Fruit fly (Drosophila melanogaster) whole organism, embryonic: ENCODE measurements around the gene CG13126.

Source experiments
- CG10321 ChIP-seq: fragments of 200-800 bp; sonication (Bioruptor generic); IDR thresholded peaks from 2 replicates; pipeline ENCODE4 v1.3.6; 2022; ENCODE audit warnings: missing biosample characterization, missing genetic modification characterization
- CG11456 ChIP-seq: fragments of 200-800 bp; sonication (Bioruptor generic); IDR thresholded peaks from 3 replicates; pipeline ENCODE4 v1.3.6; 2022; ENCODE audit warnings: missing biosample characterization, missing genetic modification characterization
- CG13287 ChIP-seq: fragments of 200-800 bp; sonication (Bioruptor generic); IDR thresholded peaks from 2 replicates; pipeline ENCODE4 v1.3.6; 2022; ENCODE audit warnings: missing biosample characterization, missing genetic modification characterization; ENCODE audit not compliant: partially characterized antibody
- CG18011 ChIP-seq: fragments of 200-800 bp; sonication (Bioruptor generic); optimal IDR thresholded peaks from 2 replicates; lab custom pipeline; 2017; ENCODE audit warnings: missing biosample characterization, missing genetic modification characterization, mild to moderate bottlenecking, moderate library complexity, missing genotype
- CG2712 ChIP-seq: fragments of 200-800 bp; optimal IDR thresholded peaks from 3 replicates; lab custom pipeline; 2019; ENCODE audit warnings: missing biosample characterization, mild to moderate bottlenecking, missing genetic modification characterization, moderate library complexity
- CG3163 ChIP-seq: fragments of 200-800 bp; sonication (Bioruptor generic); optimal IDR thresholded peaks from 3 replicates; lab custom pipeline; 2016; ENCODE audit warnings: missing biosample characterization, missing genetic modification characterization
- CG32772 ChIP-seq: fragments of 200-800 bp; sonication (Bioruptor generic); IDR thresholded peaks from 2 replicates; pipeline ENCODE4 v1.3.6; 2022; ENCODE audit warnings: missing biosample characterization, missing genetic modification characterization
- CG33213 ChIP-seq: fragments of 200-800 bp; sonication (Bioruptor generic); optimal IDR thresholded peaks from 3 replicates; lab custom pipeline; 2016; ENCODE audit warnings: missing biosample characterization, missing genetic modification characterization
- CG34422 ChIP-seq: fragments of 200-800 bp; sonication (Bioruptor generic); IDR thresholded peaks from 3 replicates; pipeline ENCODE4 v1.3.6; 2022; ENCODE audit warnings: missing biosample characterization, missing genetic modification characterization
- CG3847 ChIP-seq: fragments of 200-800 bp; sonication (Bioruptor generic); IDR thresholded peaks from 2 replicates; pipeline ENCODE4 v1.3.6; 2022; ENCODE audit warnings: missing biosample characterization, missing genetic modification characterization
- CG4617 ChIP-seq: fragments of 200-800 bp; sonication (Bioruptor generic); optimal IDR thresholded peaks from 3 replicates; lab custom pipeline; 2016; ENCODE audit warnings: missing biosample characterization, missing genetic modification characterization, borderline replicate concordance
- CG7786 ChIP-seq: fragments of 200-800 bp; sonication (Bioruptor generic); optimal IDR thresholded peaks from 2 replicates; lab custom pipeline; 2016; ENCODE audit warnings: missing biosample characterization, missing genetic modification characterization
- CG8290 ChIP-seq, 3 experiments: fragments of 200-800 bp; sonication (Bioruptor generic); optimal IDR thresholded peaks; 2 replicates each; lab custom pipeline; 2016 to 2019; ENCODE audit warnings: missing biosample characterization in 3 of 3, missing genetic modification characterization in 3 of 3, mild to moderate bottlenecking in 2 of 3, moderate library complexity in 1 of 3
- CG9797 ChIP-seq: fragments of 200-800 bp; sonication (Bioruptor generic); optimal IDR thresholded peaks from 3 replicates; lab custom pipeline; 2018; ENCODE audit warnings: missing biosample characterization, mild to moderate bottlenecking, missing genetic modification characterization
- Dad ChIP-seq: fragments of 200-800 bp; sonication (Bioruptor generic); optimal IDR thresholded peaks from 3 replicates; lab custom pipeline; 2016; ENCODE audit warnings: missing biosample characterization, missing genetic modification characterization
- Dbx ChIP-seq: fragments of 200-800 bp; sonication (Bioruptor generic); IDR thresholded peaks from 3 replicates; pipeline ENCODE4 v1.3.6; 2022; ENCODE audit warnings: missing biosample characterization, missing genetic modification characterization
- Dll ChIP-seq: fragments of 200-800 bp; sonication (Bioruptor generic); IDR thresholded peaks from 4 replicates; pipeline ENCODE4 v1.3.6; 2022; ENCODE audit warnings: missing biosample characterization, missing genetic modification characterization; ENCODE audit not compliant: partially characterized antibody
- Dref ChIP-seq: fragments of 200-800 bp; sonication (Bioruptor generic); IDR thresholded peaks from 2 replicates; pipeline ENCODE4 v1.3.6; 2022; ENCODE audit warnings: missing biosample characterization, missing genetic modification characterization
- Drgx ChIP-seq: fragments of 200-800 bp; sonication (Bioruptor generic); IDR thresholded peaks from 2 replicates; pipeline ENCODE4 v1.3.6; 2022; ENCODE audit warnings: missing biosample characterization, missing genetic modification characterization
- Ets97D ChIP-seq: fragments of 200-800 bp; sonication (Bioruptor generic); optimal IDR thresholded peaks from 3 replicates; lab custom pipeline; 2016; ENCODE audit warnings: missing biosample characterization, missing genetic modification characterization
- HmgZ ChIP-seq: fragments of 200-800 bp; sonication (Bioruptor generic); optimal IDR thresholded peaks from 2 replicates; lab custom pipeline; 2018; ENCODE audit warnings: missing biosample characterization, mild to moderate bottlenecking, missing genetic modification characterization
- MESR4 ChIP-seq: fragments of 200-800 bp; sonication (Bioruptor generic); optimal IDR thresholded peaks from 2 replicates; lab custom pipeline; 2018; ENCODE audit warnings: missing biosample characterization, mild to moderate bottlenecking, missing genetic modification characterization, moderate library complexity
- Myb ChIP-seq: fragments of 200-800 bp; sonication (Bioruptor generic); optimal IDR thresholded peaks from 2 replicates; lab custom pipeline; 2016; ENCODE audit warnings: missing biosample characterization, missing genetic modification characterization
- NFAT ChIP-seq: fragments of 200-800 bp; sonication (Bioruptor generic); IDR thresholded peaks from 2 replicates; pipeline ENCODE4 v1.3.6; 2022; ENCODE audit warnings: missing biosample characterization, missing genetic modification characterization
- Ptx1 ChIP-seq: fragments of 200-800 bp; sonication (Bioruptor generic); IDR thresholded peaks from 2 replicates; pipeline ENCODE4 v1.3.6; 2022; ENCODE audit warnings: missing biosample characterization, missing genetic modification characterization
- Rfx ChIP-seq: fragments of 200-800 bp; sonication (Bioruptor generic); IDR thresholded peaks from 2 replicates; pipeline ENCODE4 v1.3.6; 2022; ENCODE audit warnings: missing biosample characterization, missing genetic modification characterization
- Sin3A ChIP-seq: fragments of >200 bp; optimal IDR thresholded peaks from 2 replicates; lab custom pipeline; 2018
- TFAM ChIP-seq: fragments of 200-800 bp; sonication (Bioruptor generic); optimal IDR thresholded peaks from 2 replicates; lab custom pipeline; 2017; ENCODE audit warnings: missing biosample characterization, missing genetic modification characterization, inconsistent platforms
- al ChIP-seq: fragments of 200-800 bp; sonication (Bioruptor generic); IDR thresholded peaks from 2 replicates; pipeline ENCODE4 v1.3.6; 2022; ENCODE audit warnings: missing biosample characterization, missing genetic modification characterization
- bcd ChIP-seq: fragments of 200-800 bp; sonication (Bioruptor generic); optimal IDR thresholded peaks from 2 replicates; lab custom pipeline; 2017; ENCODE audit warnings: missing biosample characterization, mild to moderate bottlenecking, missing genetic modification characterization
- ci ChIP-seq: fragments of 200-800 bp; sonication (Bioruptor generic); IDR thresholded peaks from 3 replicates; pipeline ENCODE4 v1.3.6; 2022; ENCODE audit warnings: missing biosample characterization, missing genetic modification characterization
- crp ChIP-seq, 2 experiments: fragments of 200-800 bp; sonication (Bioruptor generic); optimal IDR thresholded peaks; 2 replicates in 1 of 2; 3 replicates in 1 of 2; lab custom pipeline; 2017; ENCODE audit warnings: missing biosample characterization in 2 of 2, missing genetic modification characterization in 2 of 2, mild to moderate bottlenecking in 1 of 2, moderate library complexity in 1 of 2
- eyg ChIP-seq: fragments of 200-800 bp; sonication (Bioruptor generic); optimal IDR thresholded peaks from 3 replicates; lab custom pipeline; 2016; ENCODE audit warnings: missing biosample characterization, missing genetic modification characterization
- lab ChIP-seq: fragments of 200-800 bp; sonication (Bioruptor generic); optimal IDR thresholded peaks from 3 replicates; lab custom pipeline; 2017; ENCODE audit warnings: missing biosample characterization, missing genetic modification characterization, mild to moderate bottlenecking, moderate library complexity, missing genetic modification reagents
- mirr ChIP-seq: fragments of 200-800 bp; sonication (Bioruptor generic); optimal IDR thresholded peaks from 3 replicates; lab custom pipeline; 2018; ENCODE audit warnings: missing biosample characterization, mild to moderate bottlenecking, missing genetic modification characterization
- pfk ChIP-seq: fragments of 200-800 bp; sonication (Bioruptor generic); optimal IDR thresholded peaks from 2 replicates; lab custom pipeline; 2018; ENCODE audit warnings: missing biosample characterization, mild to moderate bottlenecking, missing genetic modification characterization, moderate library complexity
- pnt ChIP-seq: fragments of 200-800 bp; sonication (Bioruptor generic); optimal IDR thresholded peaks from 3 replicates; lab custom pipeline; 2016; ENCODE audit warnings: missing biosample characterization, missing genetic modification characterization
- row ChIP-seq: fragments of 200-800 bp; sonication (Bioruptor generic); IDR thresholded peaks from 3 replicates; pipeline ENCODE4 v1.3.6; 2022; ENCODE audit warnings: missing biosample characterization, missing genetic modification characterization
- sc ChIP-seq, 3 experiments: fragments of >200 bp in 2 of 3; fragments of 200-800 bp in 1 of 3; sonication (Bioruptor generic) in 1 of 3; optimal IDR thresholded peaks; 2 replicates in 2 of 3; 3 replicates in 1 of 3; lab custom pipeline; 2017; ENCODE audit warnings: mild to moderate bottlenecking in 1 of 3, missing biosample characterization in 1 of 3, missing genetic modification characterization in 1 of 3, missing genetic modification reagents in 1 of 3
- slp2 ChIP-seq: fragments of 200-800 bp; sonication (Bioruptor generic); optimal IDR thresholded peaks from 2 replicates; lab custom pipeline; 2016; ENCODE audit warnings: missing biosample characterization, missing genetic modification characterization
- tgo ChIP-seq: fragments of 200-800 bp; sonication (Bioruptor generic); IDR thresholded peaks from 3 replicates; pipeline ENCODE4 v1.3.6; 2022; ENCODE audit warnings: missing biosample characterization, missing genetic modification characterization
- tin ChIP-seq: fragments of 200-800 bp; sonication (Bioruptor generic); optimal IDR thresholded peaks from 3 replicates; lab custom pipeline; 2016; ENCODE audit warnings: missing biosample characterization, missing genetic modification characterization
- trem ChIP-seq: fragments of 200-800 bp; optimal IDR thresholded peaks from 3 replicates; lab custom pipeline; 2019; ENCODE audit warnings: missing biosample characterization, mild to moderate bottlenecking, missing genetic modification characterization, moderate library complexity
- usp ChIP-seq: fragments of >200 bp; optimal IDR thresholded peaks from 2 replicates; lab custom pipeline; 2017; ENCODE audit warnings: missing biosample characterization, missing genetic modification characterization
- vvl ChIP-seq: fragments of 200-800 bp; sonication (Bioruptor generic); IDR thresholded peaks from 2 replicates; pipeline ENCODE4 v1.3.6; 2022; ENCODE audit warnings: missing biosample characterization, missing genetic modification characterization
- zen2 ChIP-seq: fragments of 200-800 bp; sonication (Bioruptor generic); IDR thresholded peaks from 3 replicates; pipeline ENCODE4 v1.3.6; 2022; ENCODE audit warnings: missing biosample characterization, missing genetic modification characterization; ENCODE audit not compliant: partially characterized antibody
- zfh2 ChIP-seq: fragments of 200-800 bp; sonication (Bioruptor generic); optimal IDR thresholded peaks from 2 replicates; lab custom pipeline; 2016; ENCODE audit warnings: missing biosample characterization, missing genetic modification characterization

CG13126 gene

DNA sequence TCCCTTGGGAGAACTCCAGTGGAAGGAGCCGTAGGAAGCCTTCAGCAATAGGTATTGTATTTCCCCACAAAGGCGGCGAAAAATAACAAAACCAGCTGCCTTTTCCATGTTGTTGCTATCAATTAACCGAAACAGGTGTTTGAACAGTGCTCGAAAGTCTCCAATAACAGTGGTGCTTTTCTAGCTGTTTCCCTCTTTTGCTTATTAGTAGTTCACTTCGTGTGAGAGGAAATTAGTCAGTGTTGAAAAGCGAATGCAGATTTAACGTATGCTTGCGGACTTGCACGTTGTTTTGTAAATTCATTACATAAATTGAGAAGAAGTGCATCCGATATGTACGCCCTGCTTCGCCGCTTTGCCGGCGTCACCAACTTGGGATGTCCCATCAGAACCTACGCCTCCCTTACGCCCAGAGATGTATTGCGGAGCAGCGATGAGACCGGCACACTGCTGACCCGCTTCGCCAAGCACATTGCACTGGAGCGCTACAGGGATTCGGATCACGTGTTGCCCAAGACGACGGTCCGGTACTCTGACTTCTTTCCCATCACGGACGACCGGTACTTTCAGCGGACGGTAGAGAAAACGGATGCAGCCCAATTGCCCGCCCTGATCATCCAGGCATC, 15.2 kb downstream of the CG13126 start, which contains the start of the genes Datp and CG4619 (continued):
- no peak for TF ChIP-seq CG10321 (GFP tag; lab: Robert Waterston, UW)
- TF ChIP-seq pfk (GFP tag; lab: Kevin White, UChicago): peak; percentile 9
- TF ChIP-seq usp (GFP tag; lab: Kevin White, UChicago): no peak

- no peak for TF ChIP-seq TFAM (GFP tag; lab: Kevin White, UChicago)
- peak; percentile 87 for TF ChIP-seq CG4617
- TF ChIP-seq pnt (GFP tag; lab: Kevin White, UChicago): no peak
- TF ChIP-seq HmgZ (tag; lab: Kevin White, UChicago): peak; percentile 38
- TF ChIP-seq CG11456 (GFP tag; lab: Robert Waterston, UW): peak; percentile 63; the same call in 1 of the 3 replicates
- TF ChIP-seq Rfx (GFP tag; lab: Robert Waterston, UW): peak; percentile 61
- TF ChIP-seq CG3163 (GFP tag; lab: Kevin White, UChicago): peak; percentile 14
- no peak for TF ChIP-seq slp2 (GFP tag; lab: Kevin White, UChicago)
- peak; percentile 58 for TF ChIP-seq zfh2 (GFP tag; lab: Kevin White, UChicago)
- peak; percentile 39; the same call in 1 of the 2 replicates for TF ChIP-seq Ptx1 (GFP tag; lab: Robert Waterston, UW)
- TF ChIP-seq Drgx (GFP tag; lab: Robert Waterston, UW): 0 out of 2 replicates have a peak, but pooled peaks have one; percentile 14
- 0 out of 4 replicates have a peak, but pooled peaks have one; percentile 31 for TF ChIP-seq Dll (GFP tag; lab: Robert Waterston, UW)
- TF ChIP-seq MESR4 (GFP tag; lab: Kevin White, UChicago): peak; percentile 85
- TF ChIP-seq eyg: peak; percentile 25
- no peak for TF ChIP-seq bcd (GFP tag; lab: Kevin White, UChicago)
- no peak for TF ChIP-seq al (GFP tag; lab: Robert Waterston, UW)
- 0 out of 3 replicates have a peak, but pooled peaks have one; percentile 25 for TF ChIP-seq row (GFP tag; lab: Robert Waterston, UW)
- TF ChIP-seq trem: peak; percentile 8
- TF ChIP-seq tgo: peak; percentile 28; the same call in 1 of the 3 replicates
- peak; percentile 28 for TF ChIP-seq CG2712 (tag; lab: Kevin White, UChicago)
- TF ChIP-seq Sin3A (lab: Kevin White, UChicago): peak; percentile 18
- TF ChIP-seq CG18011 (GFP tag; lab: Kevin White, UChicago): peak; percentile 14
- TF ChIP-seq CG13287 (GFP tag; lab: Robert Waterston, UW): peak; percentile 36; the same call in 1 of the 2 replicates
- peak; percentile 66 for TF ChIP-seq CG9797
- no peak for TF ChIP-seq ci
- peak; percentile 64; the same call in 1 of the 3 replicates for TF ChIP-seq CG34422 (GFP tag; lab: Robert Waterston, UW)
- peak; percentile 37 for TF ChIP-seq CG33213 (GFP tag; lab: Kevin White, UChicago)
- peak; percentile 33 for TF ChIP-seq CG7786 (GFP tag; lab: Kevin White, UChicago)
- 0 out of 2 replicates have a peak, but pooled peaks have one; percentile 34 for TF ChIP-seq Dref (GFP tag; lab: Robert Waterston, UW)
- TF ChIP-seq crp (GFP tag; optimal IDR thresholded peaks at IDR 0.05; lab: Kevin White, UChicago): peak in 1 of 2 experiments; percentile 41
- peak; percentile 22 for TF ChIP-seq tin (GFP tag; lab: Kevin White, UChicago)
- no peak for TF ChIP-seq CG8290 (GFP tag; optimal IDR thresholded peaks at IDR 0.05; lab: Kevin White, UChicago)
- no peak for TF ChIP-seq CG8290 (tag; optimal IDR thresholded peaks at IDR 0.05; lab: Kevin White, UChicago)
- peak; percentile 5 for TF ChIP-seq Dad (GFP tag; lab: Kevin White, UChicago)
- TF ChIP-seq CG3847 (GFP tag; lab: Robert Waterston, UW): 0 out of 2 replicates have a peak, but pooled peaks have one; percentile 32
- TF ChIP-seq lab (GFP tag; lab: Kevin White, UChicago): peak; percentile 33
- no peak for TF ChIP-seq mirr
- TF ChIP-seq zen2 (GFP tag; lab: Robert Waterston, UW): 0 out of 3 replicates have a peak, but pooled peaks have one; percentile 23
- peak; percentile 77 for TF ChIP-seq CG32772 (GFP tag; lab: Robert Waterston, UW)
- TF ChIP-seq Myb: peak; percentile 26
- peak; percentile 57; the same call in 1 of the 3 replicates for TF ChIP-seq Dbx (GFP tag; lab: Robert Waterston, UW)
- TF ChIP-seq vvl (GFP tag; lab: Robert Waterston, UW): 0 out of 2 replicates have a peak, but pooled peaks have one; percentile 35
- TF ChIP-seq NFAT (GFP tag; lab: Robert Waterston, UW): peak; percentile 34; the same call in 1 of the 2 replicates
- peak; percentile 37 for TF ChIP-seq Ets97D (GFP tag; lab: Kevin White, UChicago)
- no peak for TF ChIP-seq sc (optimal IDR thresholded peaks at IDR 0.05; lab: Kevin White, UChicago)
- TF ChIP-seq sc (GFP tag; optimal IDR thresholded peaks at IDR 0.05; lab: Kevin White, UChicago): no peak
Observed at dm6 chr2L:9937908-9938307, 16.1 kb downstream of the CG13126 start, which contains the start of gene Arglu1. Gene Arglu1 (minus strand): TSS chr2L:9938134.
